Worm (Caenorhabditis elegans): ENCODE results near the gene vab-9.

The vab-9 gene

ce11 chrII:8639553-8639952 is 2.0 kb upstream of the vab-9 start:
- no peak for TF ChIP-seq ztf-4 (tag; optimal IDR thresholded peaks at IDR 0.05)
- no peak for TF ChIP-seq nhr-76 (tag; optimal IDR thresholded peaks at IDR 0.05)
- no peak for TF ChIP-seq ztf-11 (tag; optimal IDR thresholded peaks at IDR 0.05)
- no peak for TF ChIP-seq nhr-11 (tag; optimal IDR thresholded peaks at IDR 0.05)
- no peak for TF ChIP-seq aly-2 (tag; optimal IDR thresholded peaks at IDR 0.05)
- no peak for TF ChIP-seq ZK546.5 (tag; optimal IDR thresholded peaks at IDR 0.05)
- no peak for TF ChIP-seq nhr-237 (tag; optimal IDR thresholded peaks at IDR 0.05)
- TF ChIP-seq zag-1 (tag; optimal IDR thresholded peaks at IDR 0.05) = no peak
- TF ChIP-seq nhr-12 (tag; optimal IDR thresholded peaks at IDR 0.05) = no peak
- no peak for TF ChIP-seq jun-1 (tag; optimal IDR thresholded peaks at IDR 0.05)
- no peak for TF ChIP-seq fos-1 (tag; optimal IDR thresholded peaks at IDR 0.05)
- TF ChIP-seq hmg-11 (tag; optimal IDR thresholded peaks at IDR 0.05) = no peak
- TF ChIP-seq sea-2 (GFP tag; optimal IDR thresholded peaks at IDR 0.05) = no peak
- no peak for TF ChIP-seq lin-39 (tag; optimal IDR thresholded peaks at IDR 0.05)
- no peak for TF ChIP-seq skn-1 (tag; optimal IDR thresholded peaks at IDR 0.05)
- TF ChIP-seq egl-27 (tag; optimal IDR thresholded peaks at IDR 0.05) = no peak

- TF ChIP-seq egl-27 (tag; optimal IDR thresholded peaks at IDR 0.05) = no peak
- no peak for TF ChIP-seq elt-1 (tag; optimal IDR thresholded peaks at IDR 0.05)
- no peak for TF ChIP-seq ceh-9 (tag; optimal IDR thresholded peaks at IDR 0.05)
- no peak for TF ChIP-seq ZK546.5 (tag; optimal IDR thresholded peaks at IDR 0.05)
- no peak for TF ChIP-seq nhr-12 (tag; optimal IDR thresholded peaks at IDR 0.05)
- TF ChIP-seq nhr-25 (tag; optimal IDR thresholded peaks at IDR 0.05) = no peak
- no peak for TF ChIP-seq sea-2 (GFP tag; optimal IDR thresholded peaks at IDR 0.05)
- TF ChIP-seq ama-1 (optimal IDR thresholded peaks at IDR 0.05) = no peak
These were observed 3.1 kb downstream of the vab-9 start, which contains the start of gene cutl-12 for ce11 chrII:8634386-8634785. cutl-12 (minus strand) TSS chrII:8634486.

ce11 chrII:8631766-8632165 is 5.7 kb downstream of the vab-9 start:
- no peak for TF ChIP-seq elt-1 (tag; optimal IDR thresholded peaks at IDR 0.05)
- TF ChIP-seq skn-1 (tag; optimal IDR thresholded peaks at IDR 0.05) = no peak
- no peak for TF ChIP-seq unc-62 (GFP tag; optimal IDR thresholded peaks at IDR 0.05)
- no peak for TF ChIP-seq nhr-23 (tag; optimal IDR thresholded peaks at IDR 0.05)
- no peak for TF ChIP-seq ZK546.5 (tag; optimal IDR thresholded peaks at IDR 0.05)
- no peak for TF ChIP-seq nfya-1 (tag; optimal IDR thresholded peaks at IDR 0.05; ENCODE audit: insufficient read depth)
- TF ChIP-seq nhr-25 (tag; optimal IDR thresholded peaks at IDR 0.05) = no peak
- no peak for TF ChIP-seq nhr-12 (tag; optimal IDR thresholded peaks at IDR 0.05)
- no peak for TF ChIP-seq tbx-2 (tag; optimal IDR thresholded peaks at IDR 0.05)
- TF ChIP-seq snpc-4 (tag; optimal IDR thresholded peaks at IDR 0.05) = no peak
- TF ChIP-seq fkh-2 (tag; optimal IDR thresholded peaks at IDR 0.05) = no peak
- no peak for TF ChIP-seq R02D3.7 (tag; optimal IDR thresholded peaks at IDR 0.05)
- no peak for TF ChIP-seq ztf-4 (tag; optimal IDR thresholded peaks at IDR 0.05)

- no peak for TF ChIP-seq lin-15B (tag; optimal IDR thresholded peaks at IDR 0.05)
- TF ChIP-seq nhr-23 (tag; optimal IDR thresholded peaks at IDR 0.05) = peak; percentile 19
- TF ChIP-seq nhr-25 (tag; optimal IDR thresholded peaks at IDR 0.05) = peak; percentile 33
These were observed 7.4 kb downstream of the vab-9 start, which contains the start of gene T22C8.6 for ce11 chrII:8630088-8630487. T22C8.6 (minus strand) TSS chrII:8630281.

ce11 chrII:8627907-8628306 is 9.6 kb downstream of the vab-9 start:
- TF ChIP-seq R02D3.7 (tag; optimal IDR thresholded peaks at IDR 0.05) (no peak), nhr-237 (tag; optimal IDR thresholded peaks at IDR 0.05) (no peak), egl-5 (tag; optimal IDR thresholded peaks at IDR 0.05) (no peak), fkh-2 (tag; optimal IDR thresholded peaks at IDR 0.05) (no peak), mdl-1 (tag; optimal IDR thresholded peaks at IDR 0.05) (no peak)

ce11 chrII:8626598-8626997 is 10.9 kb downstream of the vab-9 start:
- TF ChIP-seq pha-4 (tag; optimal IDR thresholded peaks at IDR 0.05) (peak; percentile 48), ZK546.5 (tag; optimal IDR thresholded peaks at IDR 0.05) (no peak)

ce11 chrII:8625163-8625562 is 12.4 kb downstream of the vab-9 start, which contains the start of gene sptf-2:
sptf-2 (plus strand) TSS chrII:8625459.
- TF ChIP-seq elt-1 (tag; optimal IDR thresholded peaks at IDR 0.05) (no peak), nhr-25 (tag; optimal IDR thresholded peaks at IDR 0.05) (no peak), snpc-4 (tag; optimal IDR thresholded peaks at IDR 0.05) (no peak), pha-4 (tag; optimal IDR thresholded peaks at IDR 0.05) (peak; percentile 34), jun-1 (tag; optimal IDR thresholded peaks at IDR 0.05) (peak; percentile 75), ceh-28 (tag; optimal IDR thresholded peaks at IDR 0.05) (no peak), elt-2 (tag; optimal IDR thresholded peaks at IDR 0.05) (peak; percentile 98), aly-2 (tag; optimal IDR thresholded peaks at IDR 0.05) (no peak), hmg-11 (tag; optimal IDR thresholded peaks at IDR 0.05) (no peak), skn-1 (tag; optimal IDR thresholded peaks at IDR 0.05) (peak; percentile 17), mml-1 (tag; optimal IDR thresholded peaks at IDR 0.05) (no peak), nhr-43 (tag; optimal IDR thresholded peaks at IDR 0.05; ENCODE audit: poor library complexity, severe bottlenecking) (no peak), ceh-82 (tag; optimal IDR thresholded peaks at IDR 0.05) (no peak), ztf-4 (tag; optimal IDR thresholded peaks at IDR 0.05) (no peak), nhr-11 (tag; optimal IDR thresholded peaks at IDR 0.05) (no peak), nfya-1 (tag; optimal IDR thresholded peaks at IDR 0.05; ENCODE audit: insufficient read depth) (peak; percentile 16), nhr-12 (tag; optimal IDR thresholded peaks at IDR 0.05) (no peak), ama-1 (optimal IDR thresholded peaks at IDR 0.05) (no peak), nhr-77 (tag; optimal IDR thresholded peaks at IDR 0.05) (no peak), eor-1 (tag; optimal IDR thresholded peaks at IDR 0.05) (no peak), unc-62 (GFP tag; optimal IDR thresholded peaks at IDR 0.05) (no peak), nhr-76 (tag; optimal IDR thresholded peaks at IDR 0.05) (no peak), pqm-1 (tag; optimal IDR thresholded peaks at IDR 0.05) (peak; percentile 88)
